Worm (Caenorhabditis elegans) whole organism, young adult: ENCODE results near the gene rfc-1.

Experiments
- B0019.2 ChIP-seq: fragments of 200-800 bp; sonication (Bioruptor generic); conservative IDR thresholded peaks from 2 replicates; pipeline ENCODE4 v1.3.6; 2022; ENCODE audit warnings: missing genetic modification reagents, missing genetic modification characterization, missing compliant biosample characterization
- B0035.1 ChIP-seq: sonication (generic microtip); optimal IDR thresholded peaks from 2 replicates; lab custom pipeline; 2016; ENCODE audit warnings: missing genetic modification characterization, mild to moderate bottlenecking, missing compliant biosample characterization, missing genotype, missing genetic modification reagents
- B0336.3 ChIP-seq: fragments of 200-800 bp; sonication (Bioruptor generic); IDR thresholded peaks from 2 replicates; pipeline ENCODE4 v1.3.6; 2022; ENCODE audit warnings: missing genetic modification characterization, missing compliant biosample characterization
- C17E4.6 ChIP-seq: fragments of 200-800 bp; sonication (Bioruptor generic); IDR thresholded peaks from 2 replicates; pipeline ENCODE4 v1.3.6; 2022; ENCODE audit warnings: missing genetic modification reagents, missing genetic modification characterization, missing compliant biosample characterization
- F10E7.11 ChIP-seq: sonication (generic microtip); optimal IDR thresholded peaks from 2 replicates; lab custom pipeline; 2017; ENCODE audit warnings: mild to moderate bottlenecking, missing genetic modification characterization, moderate library complexity, missing compliant biosample characterization
- F33H1.4 ChIP-seq: fragments of 200-800 bp; sonication (Bioruptor generic); IDR thresholded peaks from 2 replicates; pipeline ENCODE4 v1.3.6; 2022; ENCODE audit warnings: missing genetic modification reagents, missing genetic modification characterization, missing compliant biosample characterization
- F39B2.1 ChIP-seq: fragments of 200-800 bp; sonication (Bioruptor generic); IDR thresholded peaks from 2 replicates; pipeline ENCODE4 v1.3.6; 2022; ENCODE audit warnings: missing genetic modification reagents, missing genetic modification characterization, missing compliant biosample characterization
- F55B11.4 ChIP-seq: sonication (generic microtip); optimal IDR thresholded peaks from 2 replicates; lab custom pipeline; 2016; ENCODE audit warnings: missing compliant biosample characterization, missing genetic modification characterization, borderline replicate concordance; ENCODE audit not compliant: insufficient read depth
- F57A8.1 ChIP-seq: fragments of 200-800 bp; sonication (Bioruptor generic); optimal IDR thresholded peaks from 2 replicates; lab custom pipeline; 2018; ENCODE audit warnings: mild to moderate bottlenecking, missing genetic modification characterization, moderate library complexity, missing compliant biosample characterization
- K12H6.12 ChIP-seq: fragments of 200-800 bp; sonication (Bioruptor generic); optimal IDR thresholded peaks from 2 replicates; lab custom pipeline; 2018; ENCODE audit warnings: mild to moderate bottlenecking, missing genetic modification characterization, missing compliant biosample characterization
- T07F8.4 ChIP-seq: sonication (generic microtip); optimal IDR thresholded peaks from 2 replicates; lab custom pipeline; 2016; ENCODE audit warnings: mild to moderate bottlenecking, missing genetic modification characterization, moderate library complexity, missing compliant biosample characterization
- T26A5.8 ChIP-seq: sonication (generic microtip); optimal IDR thresholded peaks from 2 replicates; lab custom pipeline; 2016; ENCODE audit warnings: missing genetic modification characterization, missing compliant biosample characterization
- Y53F4B.3 ChIP-seq: fragments of 200-800 bp; sonication (Bioruptor generic); IDR thresholded peaks from 2 replicates; pipeline ENCODE4 v1.3.6; 2022; ENCODE audit warnings: missing genetic modification reagents, missing genetic modification characterization, missing compliant biosample characterization
- Y79H2A.3 ChIP-seq: fragments of 200-800 bp; sonication (Bioruptor generic); conservative IDR thresholded peaks from 2 replicates; pipeline ENCODE4 v1.3.6; 2022; ENCODE audit warnings: missing genetic modification reagents, missing genetic modification characterization, missing compliant biosample characterization
- ZK185.1 ChIP-seq: sonication (generic microtip); optimal IDR thresholded peaks from 2 replicates; lab custom pipeline; 2016; ENCODE audit warnings: mild to moderate bottlenecking, missing genetic modification characterization, missing compliant biosample characterization; ENCODE audit not compliant: poor library complexity, severe bottlenecking
- akir-1 ChIP-seq: fragments of 200-800 bp; sonication (Bioruptor generic); optimal IDR thresholded peaks from 2 replicates; lab custom pipeline; 2018; ENCODE audit warnings: mild to moderate bottlenecking, missing genetic modification characterization, moderate library complexity, missing compliant biosample characterization
- ama-1 ChIP-seq, 3 experiments: fragments of 150-350 bp in 1 of 3; sonication (generic microtip) in 2 of 3; optimal IDR thresholded peaks; 2 replicates each; lab custom pipeline; 2014 to 2018; ENCODE audit warnings: missing biosample characterization in 2 of 3, missing genetic modification characterization in 2 of 3, missing genetic modification reagents in 2 of 3
- aptf-2 ChIP-seq: fragments of 200-800 bp; sonication (Bioruptor generic); conservative IDR thresholded peaks from 2 replicates; pipeline ENCODE4 v1.3.6; 2022; ENCODE audit warnings: missing genetic modification reagents, missing genetic modification characterization, missing compliant biosample characterization
- aptf-3 ChIP-seq: fragments of 200-800 bp; sonication (Bioruptor generic); IDR thresholded peaks from 2 replicates; pipeline ENCODE4 v1.3.6; 2022; ENCODE audit warnings: missing genetic modification characterization, missing compliant biosample characterization
- ceh-100 ChIP-seq: fragments of 200-800 bp; sonication (Bioruptor generic); IDR thresholded peaks from 2 replicates; pipeline ENCODE4 v1.3.6; 2022; ENCODE audit warnings: missing genetic modification reagents, missing genetic modification characterization, missing compliant biosample characterization
- ceh-58 ChIP-seq: fragments of 200-800 bp; sonication (Bioruptor generic); IDR thresholded peaks from 2 replicates; pipeline ENCODE4 v1.3.6; 2022; ENCODE audit warnings: missing genetic modification characterization, missing compliant biosample characterization
- ceh-79 ChIP-seq: sonication (generic microtip); optimal IDR thresholded peaks from 2 replicates; lab custom pipeline; 2017; ENCODE audit warnings: mild to moderate bottlenecking, missing genetic modification characterization, missing compliant biosample characterization
- ceh-91 ChIP-seq: fragments of 200-800 bp; sonication (Bioruptor generic); IDR thresholded peaks from 2 replicates; pipeline ENCODE4 v1.3.6; 2022; ENCODE audit warnings: missing genetic modification reagents, missing genetic modification characterization, missing compliant biosample characterization
- die-1 ChIP-seq: sonication (generic microtip); optimal IDR thresholded peaks from 2 replicates; lab custom pipeline; 2016; ENCODE audit warnings: missing genotype, mild to moderate bottlenecking, missing genetic modification characterization, missing compliant biosample characterization
- egl-18 ChIP-seq: fragments of 200-800 bp; sonication (Bioruptor generic); IDR thresholded peaks from 2 replicates; pipeline ENCODE4 v1.3.6; 2022; ENCODE audit warnings: missing genetic modification reagents, missing genetic modification characterization, missing compliant biosample characterization
- egrh-3 ChIP-seq: fragments of 200-800 bp; sonication (Bioruptor generic); IDR thresholded peaks from 2 replicates; pipeline ENCODE4 v1.3.6; 2022; ENCODE audit warnings: missing genetic modification reagents, missing genetic modification characterization, missing compliant biosample characterization
- him-1 ChIP-seq: sonication (generic microtip); optimal IDR thresholded peaks from 2 replicates; lab custom pipeline; 2016; ENCODE audit warnings: missing genotype, missing genetic modification reagents, missing genetic modification characterization, missing compliant biosample characterization
- hlh-12 ChIP-seq: sonication (generic microtip); optimal IDR thresholded peaks from 2 replicates; lab custom pipeline; 2016; ENCODE audit warnings: missing genetic modification characterization, missing compliant biosample characterization
- hmg-1.2 ChIP-seq: fragments of 200-800 bp; sonication (Bioruptor generic); IDR thresholded peaks from 2 replicates; pipeline ENCODE4 v1.3.6; 2022; ENCODE audit warnings: missing genetic modification reagents, missing genetic modification characterization, missing compliant biosample characterization
- lag-1 ChIP-seq: fragments of 200-800 bp; sonication (Bioruptor generic); IDR thresholded peaks from 2 replicates; pipeline ENCODE4 v1.3.6; 2022; ENCODE audit warnings: missing genetic modification reagents, missing genetic modification characterization, missing compliant biosample characterization
- lin-40 ChIP-seq: sonication (generic microtip); optimal IDR thresholded peaks from 2 replicates; lab custom pipeline; 2016; ENCODE audit warnings: missing genetic modification characterization, mild to moderate bottlenecking, missing compliant biosample characterization, missing genotype, missing genetic modification reagents
- lsl-1 ChIP-seq: fragments of 200-800 bp; sonication (Bioruptor generic); optimal IDR thresholded peaks from 2 replicates; lab custom pipeline; 2018; ENCODE audit warnings: mild to moderate bottlenecking, missing genetic modification characterization, moderate library complexity, missing compliant biosample characterization
- mel-28 ChIP-seq: sonication (generic microtip); optimal IDR thresholded peaks from 2 replicates; lab custom pipeline; 2016; ENCODE audit warnings: borderline replicate concordance, mild to moderate bottlenecking, missing genetic modification characterization, missing compliant biosample characterization
- mes-4 ChIP-seq: sonication (generic microtip); optimal IDR thresholded peaks from 2 replicates; lab custom pipeline; 2016; ENCODE audit warnings: missing genotype, missing genetic modification characterization, missing compliant biosample characterization
- nfya-1 ChIP-seq: sonication (generic microtip); optimal IDR thresholded peaks from 2 replicates; lab custom pipeline; 2017; ENCODE audit warnings: antibody characterized with exemption, missing compliant biosample characterization, missing genetic modification characterization, borderline replicate concordance; ENCODE audit not compliant: insufficient read depth
- nhr-120 ChIP-seq: fragments of 200-800 bp; sonication (Bioruptor generic); IDR thresholded peaks from 2 replicates; pipeline ENCODE4 v1.3.6; 2022; ENCODE audit warnings: missing genetic modification characterization, missing compliant biosample characterization
- nhr-80 ChIP-seq: sonication (generic microtip); optimal IDR thresholded peaks from 2 replicates; lab custom pipeline; 2016; ENCODE audit warnings: missing genetic modification characterization, missing compliant biosample characterization
- pbrm-1 ChIP-seq: fragments of 200-800 bp; sonication (Bioruptor generic); IDR thresholded peaks from 2 replicates; pipeline ENCODE4 v1.3.6; 2022; ENCODE audit warnings: missing genetic modification reagents, missing genetic modification characterization, missing compliant biosample characterization
- pha-4 ChIP-seq: fragments of 150-350 bp; sonication (generic microtip); optimal IDR thresholded peaks from 2 replicates; lab custom pipeline; 2014; ENCODE audit warnings: missing biosample characterization, missing genetic modification reagents, missing genetic modification characterization
- rcor-1 ChIP-seq: fragments of 200-800 bp; sonication (Bioruptor generic); IDR thresholded peaks from 2 replicates; pipeline ENCODE4 v1.3.6; 2022; ENCODE audit warnings: missing genetic modification reagents, missing genetic modification characterization, missing compliant biosample characterization
- repo-1 ChIP-seq: sonication (generic microtip); optimal IDR thresholded peaks from 2 replicates; lab custom pipeline; 2017; ENCODE audit warnings: mild to moderate bottlenecking, missing genetic modification characterization, missing compliant biosample characterization
- sea-2 ChIP-seq: fragments of 200-800 bp; sonication (Bioruptor generic); IDR thresholded peaks from 2 replicates; pipeline ENCODE4 v1.3.6; 2022; ENCODE audit warnings: missing genetic modification characterization, missing compliant biosample characterization
- snpc-1.3 ChIP-seq: sonication (generic microtip); optimal IDR thresholded peaks from 2 replicates; lab custom pipeline; 2017; ENCODE audit warnings: missing genetic modification characterization, mild to moderate bottlenecking, missing compliant biosample characterization, antibody characterized with exemption, moderate library complexity, missing genotype, missing genetic modification reagents; ENCODE audit not compliant: insufficient read depth
- sptf-2 ChIP-seq: fragments of 200-800 bp; sonication (Bioruptor generic); optimal IDR thresholded peaks from 2 replicates; lab custom pipeline; 2018; ENCODE audit warnings: mild to moderate bottlenecking, missing genetic modification characterization, missing compliant biosample characterization
- xnd-1 ChIP-seq: sonication (generic microtip); optimal IDR thresholded peaks from 2 replicates; lab custom pipeline; 2016; ENCODE audit warnings: missing genotype, missing genetic modification reagents, missing genetic modification characterization, missing compliant biosample characterization
- ztf-22 ChIP-seq: fragments of 200-800 bp; sonication (Bioruptor generic); optimal IDR thresholded peaks from 2 replicates; lab custom pipeline; 2018; ENCODE audit warnings: mild to moderate bottlenecking, missing genetic modification characterization, moderate library complexity, missing compliant biosample characterization
- ztf-6 ChIP-seq: fragments of 200-800 bp; sonication (Bioruptor generic); IDR thresholded peaks from 2 replicates; pipeline ENCODE4 v1.3.6; 2022; ENCODE audit warnings: missing genetic modification reagents, missing genetic modification characterization, missing compliant biosample characterization

Gene rfc-1

ce11 chrV:14687106-14687964 is 41.6 kb upstream of the rfc-1 start (continued):
- TF ChIP-seq C17E4.6 (GFP tag; lab: Robert Waterston, UW): no peak
- no peak for TF ChIP-seq ceh-91 (GFP tag; lab: Robert Waterston, UW)
- no peak for TF ChIP-seq him-1 (tag; lab: Kevin White, UChicago)
- no peak for TF ChIP-seq ztf-22 (GFP tag; lab: Kevin White, UChicago)
- no peak for TF ChIP-seq aptf-3 (GFP tag; lab: Robert Waterston, UW)
- TF ChIP-seq B0035.1 (tag; lab: Kevin White, UChicago): no peak
- no peak for TF ChIP-seq T26A5.8 (tag; lab: Kevin White, UChicago)
- no peak for TF ChIP-seq F39B2.1
- no peak for TF ChIP-seq F55B11.4 (tag; lab: Kevin White, UChicago)
- TF ChIP-seq sea-2 (GFP tag; lab: Robert Waterston, UW): no peak
- no peak for TF ChIP-seq rcor-1 (GFP tag; lab: Robert Waterston, UW)
- TF ChIP-seq F33H1.4 (GFP tag; lab: Robert Waterston, UW): no peak
- TF ChIP-seq snpc-1.3 (tag; lab: Kevin White, UChicago): no peak
- no peak for TF ChIP-seq ZK185.1
- no peak for TF ChIP-seq K12H6.12
- no peak for TF ChIP-seq egrh-3 (GFP tag; lab: Robert Waterston, UW)
- no peak for TF ChIP-seq pbrm-1 (GFP tag; lab: Robert Waterston, UW)
- TF ChIP-seq ceh-79 (tag; lab: Kevin White, UChicago): no peak
- no peak for TF ChIP-seq hlh-12 (tag; lab: Kevin White, UChicago)
- no peak for TF ChIP-seq pha-4
- no peak for TF ChIP-seq Y53F4B.3 (GFP tag; lab: Robert Waterston, UW)
- TF ChIP-seq xnd-1 (tag; lab: Kevin White, UChicago): no peak
- TF ChIP-seq F10E7.11 (tag; lab: Kevin White, UChicago): no peak
- TF ChIP-seq repo-1: no peak
- no peak for TF ChIP-seq nhr-120
- TF ChIP-seq nfya-1 (tag; lab: Kevin White, UChicago): no peak
- no peak for TF ChIP-seq lag-1 (GFP tag; lab: Robert Waterston, UW)
- peak; percentile 29 for TF ChIP-seq lsl-1 (GFP tag; lab: Kevin White, UChicago)
- TF ChIP-seq B0336.3: peak; percentile 5
- TF ChIP-seq B0019.2 (GFP tag; lab: Robert Waterston, UW): no peak
- TF ChIP-seq hmg-1.2 (GFP tag; lab: Robert Waterston, UW): no peak; the same call in 1 of the 2 replicates
- no peak for TF ChIP-seq ceh-100 (GFP tag; lab: Robert Waterston, UW)
- TF ChIP-seq lin-40 (tag; lab: Kevin White, UChicago): no peak
- no peak for TF ChIP-seq Y79H2A.3 (GFP tag; lab: Robert Waterston, UW)
- no peak for TF ChIP-seq F57A8.1 (GFP tag; lab: Kevin White, UChicago)
- peak; percentile 17; the same call in 1 of the 2 replicates for TF ChIP-seq ztf-6 (GFP tag; lab: Robert Waterston, UW)
- no peak for TF ChIP-seq nhr-80 (tag; lab: Kevin White, UChicago)
- no peak for TF ChIP-seq aptf-2 (GFP tag; lab: Robert Waterston, UW)
- no peak for TF ChIP-seq egl-18 (GFP tag; lab: Robert Waterston, UW)
- TF ChIP-seq mes-4 (tag; lab: Kevin White, UChicago): no peak
- no peak for TF ChIP-seq T07F8.4
- TF ChIP-seq akir-1 (GFP tag; lab: Kevin White, UChicago): no peak
- TF ChIP-seq ceh-58: no peak
- no peak for TF ChIP-seq sptf-2 (GFP tag; lab: Kevin White, UChicago)
- TF ChIP-seq mel-28 (tag; lab: Kevin White, UChicago): no peak
- no peak for TF ChIP-seq die-1 (tag; lab: Kevin White, UChicago)
- peak; percentile 65 for TF ChIP-seq ama-1 (optimal IDR thresholded peaks at IDR 0.05; lab: Kevin White, UChicago)
- no peak for TF ChIP-seq ama-1 (GFP tag; optimal IDR thresholded peaks at IDR 0.05; lab: Kevin White, UChicago)
